Fruit fly (Drosophila melanogaster) whole organism, prepupa: ENCODE results near the gene CG13312.

Experiments
- Blimp-1 ChIP-seq: fragments of 200-800 bp; sonication (Bioruptor generic); optimal IDR thresholded peaks from 3 replicates; lab custom pipeline; 2017; ENCODE audit warnings: missing biosample characterization, missing genetic modification characterization, mild to moderate bottlenecking, moderate library complexity, missing genetic modification reagents
- CG10631 ChIP-seq: fragments of 200-800 bp; sonication (Bioruptor generic); optimal IDR thresholded peaks from 2 replicates; lab custom pipeline; 2016; ENCODE audit warnings: missing biosample characterization, missing genetic modification characterization
- CG11294 ChIP-seq: fragments of 200-800 bp; sonication (Bioruptor generic); IDR thresholded peaks from 2 replicates; pipeline ENCODE4 v1.3.6; 2022; ENCODE audit warnings: missing biosample characterization, missing genetic modification characterization
- CG11902 ChIP-seq: fragments of 200-800 bp; sonication (Bioruptor generic); optimal IDR thresholded peaks from 3 replicates; lab custom pipeline; 2016; ENCODE audit warnings: missing biosample characterization, missing genetic modification characterization
- CG15336 ChIP-seq: fragments of 200-800 bp; sonication (Bioruptor generic); IDR thresholded peaks from 2 replicates; pipeline ENCODE4 v1.3.6; 2022; ENCODE audit warnings: missing biosample characterization, missing genetic modification characterization
- CG1621 ChIP-seq: fragments of 200-800 bp; sonication (Bioruptor generic); optimal IDR thresholded peaks from 3 replicates; lab custom pipeline; 2018; ENCODE audit warnings: missing biosample characterization, mild to moderate bottlenecking, missing genetic modification characterization
- CG3032 ChIP-seq: fragments of 200-800 bp; optimal IDR thresholded peaks from 2 replicates; lab custom pipeline; 2019; ENCODE audit warnings: missing biosample characterization, mild to moderate bottlenecking, missing genetic modification characterization, moderate library complexity
- CG31627 ChIP-seq: fragments of 200-800 bp; sonication (Bioruptor generic); optimal IDR thresholded peaks from 3 replicates; lab custom pipeline; 2016; ENCODE audit warnings: missing biosample characterization, missing genetic modification characterization
- CG32006 ChIP-seq: fragments of 200-800 bp; sonication (Bioruptor generic); optimal IDR thresholded peaks from 3 replicates; lab custom pipeline; 2017; ENCODE audit warnings: missing biosample characterization, mild to moderate bottlenecking, missing genetic modification characterization
- CG34406 ChIP-seq: fragments of 200-800 bp; sonication (Bioruptor generic); optimal IDR thresholded peaks from 3 replicates; lab custom pipeline; 2016; ENCODE audit warnings: missing biosample characterization, missing genetic modification characterization
- CG6276 ChIP-seq: fragments of 200-800 bp; sonication (Bioruptor generic); optimal IDR thresholded peaks from 2 replicates; lab custom pipeline; 2017; ENCODE audit warnings: missing biosample characterization, mild to moderate bottlenecking, missing genetic modification characterization
- CG6792 ChIP-seq: fragments of 200-800 bp; sonication (Bioruptor generic); optimal IDR thresholded peaks from 3 replicates; lab custom pipeline; 2016; ENCODE audit warnings: missing biosample characterization, missing genetic modification characterization
- CG6854 ChIP-seq: fragments of 200-800 bp; sonication (Bioruptor generic); optimal IDR thresholded peaks from 2 replicates; lab custom pipeline; 2017; ENCODE audit warnings: missing biosample characterization, mild to moderate bottlenecking, missing genetic modification characterization
- CG8119 ChIP-seq: fragments of 200-800 bp; sonication (Bioruptor generic); IDR thresholded peaks from 3 replicates; pipeline ENCODE4 v1.3.6; 2022; ENCODE audit warnings: missing biosample characterization, missing genetic modification characterization
- CG8319 ChIP-seq: fragments of 200-800 bp; sonication (Bioruptor generic); optimal IDR thresholded peaks from 3 replicates; lab custom pipeline; 2016; ENCODE audit warnings: missing biosample characterization, missing genetic modification characterization
- CG8632 ChIP-seq: fragments of 200-800 bp; sonication (Bioruptor generic); optimal IDR thresholded peaks from 3 replicates; lab custom pipeline; 2016; ENCODE audit warnings: missing biosample characterization, missing genetic modification characterization
- Eip78C ChIP-seq: fragments of 200-800 bp; sonication (Bioruptor generic); peaks from one replicate; lab custom pipeline; 2016; ENCODE audit warnings: missing biosample characterization, missing genetic modification characterization
- Eip93F ChIP-seq: fragments of 200-800 bp; sonication (Bioruptor generic); optimal IDR thresholded peaks from 2 replicates; lab custom pipeline; 2016; ENCODE audit warnings: missing biosample characterization, mild to moderate bottlenecking, missing genetic modification characterization
- Ets96B ChIP-seq: fragments of 200-800 bp; optimal IDR thresholded peaks from 2 replicates; lab custom pipeline; 2019; ENCODE audit warnings: missing biosample characterization, mild to moderate bottlenecking, missing genetic modification characterization, moderate library complexity
- Gug ChIP-seq: fragments of 200-800 bp; sonication (Bioruptor generic); IDR thresholded peaks from 2 replicates; pipeline ENCODE4 v1.3.6; 2022; ENCODE audit warnings: missing biosample characterization, missing genetic modification characterization
- Hr4 ChIP-seq: fragments of 200-800 bp; sonication (Bioruptor generic); optimal IDR thresholded peaks from 3 replicates; lab custom pipeline; 2016; ENCODE audit warnings: missing biosample characterization, missing genetic modification characterization
- Met ChIP-seq: fragments of 200-800 bp; sonication (Bioruptor generic); optimal IDR thresholded peaks from 3 replicates; lab custom pipeline; 2016; ENCODE audit warnings: missing biosample characterization, missing genetic modification characterization
- Smox ChIP-seq: fragments of 200-800 bp; sonication (Bioruptor generic); optimal IDR thresholded peaks from 3 replicates; lab custom pipeline; 2016; ENCODE audit warnings: missing biosample characterization, missing genetic modification characterization
- Sox102F ChIP-seq: fragments of 200-800 bp; sonication (Bioruptor generic); optimal IDR thresholded peaks from 2 replicates; lab custom pipeline; 2016; ENCODE audit warnings: missing biosample characterization, mild to moderate bottlenecking, missing genetic modification characterization
- dac ChIP-seq: fragments of 200-800 bp; sonication (Bioruptor generic); optimal IDR thresholded peaks from 2 replicates; lab custom pipeline; 2017; ENCODE audit warnings: missing biosample characterization, mild to moderate bottlenecking, missing genetic modification characterization
- dsx ChIP-seq: fragments of 200-800 bp; optimal IDR thresholded peaks from 3 replicates; lab custom pipeline; 2019; ENCODE audit warnings: missing biosample characterization, mild to moderate bottlenecking, missing genetic modification characterization, moderate library complexity; ENCODE audit not compliant: poor library complexity, severe bottlenecking
- esn ChIP-seq: fragments of 200-800 bp; sonication (Bioruptor generic); optimal IDR thresholded peaks from 2 replicates; lab custom pipeline; 2016; ENCODE audit warnings: missing biosample characterization, mild to moderate bottlenecking, missing genetic modification characterization, moderate library complexity
- fd59A ChIP-seq: fragments of 200-800 bp; sonication (Bioruptor generic); optimal IDR thresholded peaks from 2 replicates; lab custom pipeline; 2017; ENCODE audit warnings: missing biosample characterization, mild to moderate bottlenecking, missing genetic modification characterization, missing genetic modification reagents
- fd85E ChIP-seq: fragments of 200-800 bp; sonication (Bioruptor generic); optimal IDR thresholded peaks from 3 replicates; lab custom pipeline; 2016; ENCODE audit warnings: missing biosample characterization, missing genetic modification characterization
- fkh ChIP-seq: fragments of 200-800 bp; sonication (Bioruptor generic); optimal IDR thresholded peaks from 3 replicates; lab custom pipeline; 2017; ENCODE audit warnings: missing biosample characterization, mild to moderate bottlenecking, missing genetic modification characterization, moderate library complexity
- net ChIP-seq: fragments of 200-800 bp; sonication (Bioruptor generic); optimal IDR thresholded peaks from 3 replicates; lab custom pipeline; 2016; ENCODE audit warnings: missing biosample characterization, missing genetic modification characterization
- pdm3 ChIP-seq: fragments of 200-800 bp; sonication (Bioruptor generic); optimal IDR thresholded peaks from 3 replicates; lab custom pipeline; 2016; ENCODE audit warnings: missing biosample characterization, missing genetic modification characterization
- salr ChIP-seq, 2 experiments: fragments of 200-800 bp; sonication (Bioruptor generic); optimal IDR thresholded peaks; 3 replicates each; lab custom pipeline; 2016 to 2018; ENCODE audit warnings: missing biosample characterization in 2 of 2, missing genetic modification characterization in 2 of 2, mild to moderate bottlenecking in 1 of 2
- spab ChIP-seq: fragments of 200-800 bp; sonication (Bioruptor generic); optimal IDR thresholded peaks from 2 replicates; lab custom pipeline; 2017; ENCODE audit warnings: missing biosample characterization, mild to moderate bottlenecking, missing genetic modification characterization, missing genetic modification reagents
- ss ChIP-seq, 2 experiments: fragments of 200-800 bp; sonication (Bioruptor generic); optimal IDR thresholded peaks; 2 replicates in 1 of 2; 3 replicates in 1 of 2; lab custom pipeline; 2017 to 2018; ENCODE audit warnings: mild to moderate bottlenecking in 2 of 2, missing biosample characterization in 2 of 2, missing genetic modification characterization in 2 of 2, moderate library complexity in 1 of 2
- svp ChIP-seq: fragments of 200-800 bp; sonication (Bioruptor generic); peaks from one replicate; lab custom pipeline; 2016; ENCODE audit warnings: missing biosample characterization, missing genetic modification characterization
- topi ChIP-seq: fragments of 200-800 bp; sonication (Bioruptor generic); optimal IDR thresholded peaks from 3 replicates; lab custom pipeline; 2016; ENCODE audit warnings: missing biosample characterization, missing genetic modification characterization

The CG13312 gene

DNA sequence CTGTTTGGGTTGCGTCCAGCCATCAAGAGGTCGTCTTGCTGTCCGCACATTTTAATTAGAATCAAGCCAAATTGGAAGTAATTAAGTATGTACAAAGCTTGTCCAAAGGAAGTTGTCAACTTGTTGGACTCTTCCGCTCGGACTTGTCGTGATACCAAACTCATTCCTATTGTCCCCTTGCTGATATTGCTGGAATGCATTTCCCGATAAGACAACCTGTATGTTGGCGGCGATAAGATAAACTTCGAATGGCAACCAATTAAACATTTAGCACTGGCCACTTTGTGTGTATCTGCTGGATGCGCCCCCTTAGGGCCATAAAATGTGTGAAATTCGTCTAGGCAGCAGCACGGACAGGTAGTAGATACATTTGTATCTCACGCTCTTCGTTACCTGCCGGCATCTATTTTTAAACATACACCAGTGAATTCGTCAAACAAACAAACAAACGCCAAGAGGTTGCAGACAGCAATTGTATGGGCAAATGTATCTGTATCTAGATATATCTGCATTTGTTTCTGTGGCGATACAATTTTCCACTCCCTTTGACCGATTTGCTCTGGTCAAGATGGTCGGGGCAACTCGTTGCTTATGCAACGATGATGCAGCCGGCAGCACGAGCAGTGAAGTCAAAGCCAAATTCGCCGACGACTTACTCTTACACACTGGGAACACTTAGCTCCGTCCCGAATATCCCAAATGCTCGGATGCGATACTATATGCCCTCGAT is 25.9 kb upstream of the CG13312 start:
- TF ChIP-seq Eip78C (peak; percentile 25), CG8119 (GFP tag; lab: Robert Waterston, UW) (no peak), CG3032 (tag; lab: Kevin White, UChicago) (no peak), Smox (no peak), spab (GFP tag; lab: Kevin White, UChicago) (no peak)

DNA sequence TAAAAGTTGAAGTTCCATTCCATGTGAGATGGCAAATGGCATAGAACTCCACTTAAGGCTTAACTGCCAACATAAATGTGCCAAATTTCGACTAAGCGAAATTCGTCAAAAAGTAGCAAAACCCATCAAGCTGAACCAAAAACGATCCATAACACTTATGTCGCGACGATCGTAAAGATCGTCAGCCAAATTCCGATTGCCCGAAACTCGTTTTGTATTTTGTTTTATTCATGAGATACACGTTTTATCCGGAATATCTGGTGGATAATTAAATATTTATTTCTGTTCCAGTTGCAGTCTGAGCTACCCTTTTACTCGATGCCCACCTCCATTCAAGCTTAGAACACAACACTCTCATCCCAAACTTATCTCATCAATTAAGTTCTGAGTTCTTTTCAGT is 23.9 kb upstream of the CG13312 start:
- TF ChIP-seq dac (GFP tag; lab: Kevin White, UChicago) (no peak), CG11294 (no peak), CG8319 (GFP tag; lab: Kevin White, UChicago) (no peak), fkh (GFP tag; lab: Kevin White, UChicago) (no peak), pdm3 (GFP tag; lab: Kevin White, UChicago) (no peak), spab (GFP tag; lab: Kevin White, UChicago) (no peak), fd59A (GFP tag; lab: Kevin White, UChicago) (no peak), CG6854 (no peak), topi (GFP tag; lab: Kevin White, UChicago) (no peak), Met (GFP tag; lab: Kevin White, UChicago) (no peak), Gug (GFP tag; lab: Robert Waterston, UW) (no peak), CG34406 (GFP tag; lab: Kevin White, UChicago) (no peak), CG8119 (GFP tag; lab: Robert Waterston, UW) (no peak), dsx (GFP tag; lab: Kevin White, UChicago) (no peak), CG31627 (no peak), Ets96B (tag; lab: Kevin White, UChicago) (no peak), fd85E (GFP tag; lab: Kevin White, UChicago) (no peak), CG11902 (GFP tag; lab: Kevin White, UChicago) (no peak), net (GFP tag; lab: Kevin White, UChicago) (no peak)
- TF ChIP-seq, all 60 proteins: peak for 0

DNA sequence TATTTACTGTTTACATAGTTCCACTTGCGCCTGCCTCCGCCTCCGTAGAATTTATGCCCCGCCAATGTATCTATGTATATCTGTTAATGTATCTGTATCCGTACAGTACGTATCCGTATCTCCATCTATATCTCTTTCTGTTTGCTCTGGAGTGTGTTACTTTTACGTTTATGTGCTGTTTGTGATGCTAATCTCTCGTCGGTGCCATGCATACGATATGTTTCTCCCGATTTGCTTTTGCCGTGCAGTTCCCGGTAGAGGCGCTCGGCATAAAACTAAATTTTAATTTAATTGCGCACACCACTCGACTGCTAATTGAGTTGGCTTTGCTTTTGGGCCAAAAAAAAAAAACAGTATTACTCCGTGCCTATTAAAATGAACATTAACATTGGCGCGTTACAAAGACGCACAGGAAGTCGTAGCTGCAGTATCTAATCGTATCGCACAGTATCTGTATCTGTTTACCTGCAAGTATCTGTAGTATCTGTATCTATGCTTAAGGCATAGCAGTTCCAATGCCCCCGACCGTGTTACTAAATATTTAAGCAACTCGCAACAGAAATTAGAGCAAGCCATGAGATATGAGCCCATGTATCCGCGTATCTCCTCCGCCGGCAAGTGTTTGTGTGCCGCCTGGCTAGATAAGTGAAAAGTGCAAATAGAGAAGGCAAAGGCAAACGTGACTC is 23.1 kb upstream of the CG13312 start:
- TF ChIP-seq dac (GFP tag; lab: Kevin White, UChicago) (no peak), fkh (GFP tag; lab: Kevin White, UChicago) (peak; percentile 57), Eip78C (peak; percentile 69)
- TF ChIP-seq, all 60 proteins: peak for 2

- TF ChIP-seq Hr4 (GFP tag; lab: Kevin White, UChicago) (no peak), Eip78C (peak; percentile 21)
Observed at dm6 chr3L:8829572-8829971, 22.6 kb upstream of the CG13312 start.

DNA sequence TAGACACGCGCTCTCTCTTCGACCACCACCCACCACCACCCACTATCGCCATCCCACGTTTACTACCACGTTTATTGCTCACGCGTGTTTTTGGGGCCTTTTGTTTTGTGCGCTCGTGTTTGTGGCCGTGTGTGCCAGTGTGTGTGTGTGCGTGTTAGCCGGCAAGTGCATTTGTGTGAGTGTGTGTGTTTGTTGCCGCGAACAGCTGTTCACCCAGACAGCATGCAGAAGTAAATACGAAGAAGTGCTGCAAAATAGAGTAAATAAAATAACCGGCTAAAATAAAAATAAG is 20.8 kb upstream of the CG13312 start:
- TF ChIP-seq ss (GFP tag; optimal IDR thresholded peaks at IDR 0.05; lab: Kevin White, UChicago) (peak in 1 of 2 experiments; percentile 21), Eip78C (no peak)

DNA sequence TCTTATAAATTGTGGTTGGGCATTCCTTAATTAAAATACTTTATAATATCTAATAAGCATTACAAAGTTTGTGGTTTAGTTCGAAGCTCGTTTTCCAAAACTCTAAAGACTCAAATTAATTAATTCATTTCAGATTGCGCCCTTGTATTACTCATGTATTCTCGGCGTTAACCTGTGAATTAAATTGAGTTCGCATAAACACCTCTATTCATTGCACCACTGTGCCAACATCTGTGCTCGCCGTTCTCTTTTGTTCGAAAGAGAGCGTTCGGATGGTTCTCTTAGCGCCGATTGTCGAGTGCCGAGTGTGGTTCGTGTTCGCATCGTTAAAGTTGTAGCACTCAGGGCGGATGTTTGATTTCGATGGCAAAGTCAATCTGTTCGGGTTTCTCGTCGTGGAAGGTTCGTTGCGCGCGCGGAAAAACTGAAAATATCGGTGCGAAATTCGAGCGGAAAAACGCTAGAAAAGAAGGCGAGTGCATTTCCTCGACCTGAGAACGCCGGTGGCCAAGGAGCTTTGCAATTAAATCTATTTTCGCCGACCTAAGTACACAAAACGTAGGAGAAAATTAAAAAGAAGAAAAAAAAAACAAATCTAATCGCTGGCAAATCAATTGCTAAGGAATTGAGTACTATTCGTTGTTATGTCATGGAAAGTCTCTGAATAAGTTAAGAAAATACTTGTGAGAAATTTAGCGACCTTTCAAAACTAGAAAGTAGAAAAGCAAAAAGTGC is 20.3 kb upstream of the CG13312 start, which contains the start of gene dally:
Gene dally (plus strand): TSS at position 373 of the 735 bp plus-strand sequence.
- TF ChIP-seq salr (GFP tag; optimal IDR thresholded peaks at IDR 0.05; lab: Kevin White, UChicago), result peak in 1 of 2 experiments; percentile 16
- TF ChIP-seq CG8632, result peak; percentile 9
- no peak for TF ChIP-seq CG34406 (GFP tag; lab: Kevin White, UChicago)
- no peak for TF ChIP-seq Blimp-1
- TF ChIP-seq Sox102F (GFP tag; lab: Kevin White, UChicago), result peak; percentile 64
- no peak for TF ChIP-seq Gug (GFP tag; lab: Robert Waterston, UW)
- TF ChIP-seq CG11294, result no peak
- no peak for TF ChIP-seq fd85E (GFP tag; lab: Kevin White, UChicago)
- no peak for TF ChIP-seq CG10631 (GFP tag; lab: Kevin White, UChicago)
- TF ChIP-seq CG1621 (tag; lab: Kevin White, UChicago), result peak; percentile 16
- TF ChIP-seq CG6792 (GFP tag; lab: Kevin White, UChicago), result no peak
- TF ChIP-seq CG15336, result peak; percentile 54; the same call in 1 of the 2 replicates
- no peak for TF ChIP-seq CG6276 (GFP tag; lab: Kevin White, UChicago)
- no peak for TF ChIP-seq CG3032 (tag; lab: Kevin White, UChicago)
- TF ChIP-seq Eip93F (GFP tag; lab: Kevin White, UChicago), result no peak
- peak; percentile 57; the same call in 1 of the 3 replicates for TF ChIP-seq CG8119 (GFP tag; lab: Robert Waterston, UW)
- no peak for TF ChIP-seq svp (GFP tag; lab: Kevin White, UChicago)
- TF ChIP-seq ss (GFP tag; optimal IDR thresholded peaks at IDR 0.05; lab: Kevin White, UChicago), result peak; percentile 60 to 67
- peak; percentile 53 for TF ChIP-seq CG6854
- TF ChIP-seq esn (GFP tag; lab: Kevin White, UChicago), result peak; percentile 60
- no peak for TF ChIP-seq CG32006 (GFP tag; lab: Kevin White, UChicago)
